Fruit fly (Drosophila melanogaster): ENCODE data around the gene CG31637.

The CG31637 gene

dm6 chr2L:6471978-6472776, 26.3 kb upstream of the CG31637 start (continued):
- TF ChIP-seq GATAd (GFP tag; optimal IDR thresholded peaks at IDR 0.05) (no peak), Myc (optimal IDR thresholded peaks at IDR 0.05) (no peak), Mio (GFP tag; optimal IDR thresholded peaks at IDR 0.05) (no peak), Hnf4 (GFP tag; optimal IDR thresholded peaks at IDR 0.05) (peak; percentile 8), sage (GFP tag; optimal IDR thresholded peaks at IDR 0.05) (no peak), N (GFP tag; optimal IDR thresholded peaks at IDR 0.05) (no peak), brk (GFP tag; optimal IDR thresholded peaks at IDR 0.05) (no peak), usp (GFP tag; optimal IDR thresholded peaks at IDR 0.05) (no peak)

DNA sequence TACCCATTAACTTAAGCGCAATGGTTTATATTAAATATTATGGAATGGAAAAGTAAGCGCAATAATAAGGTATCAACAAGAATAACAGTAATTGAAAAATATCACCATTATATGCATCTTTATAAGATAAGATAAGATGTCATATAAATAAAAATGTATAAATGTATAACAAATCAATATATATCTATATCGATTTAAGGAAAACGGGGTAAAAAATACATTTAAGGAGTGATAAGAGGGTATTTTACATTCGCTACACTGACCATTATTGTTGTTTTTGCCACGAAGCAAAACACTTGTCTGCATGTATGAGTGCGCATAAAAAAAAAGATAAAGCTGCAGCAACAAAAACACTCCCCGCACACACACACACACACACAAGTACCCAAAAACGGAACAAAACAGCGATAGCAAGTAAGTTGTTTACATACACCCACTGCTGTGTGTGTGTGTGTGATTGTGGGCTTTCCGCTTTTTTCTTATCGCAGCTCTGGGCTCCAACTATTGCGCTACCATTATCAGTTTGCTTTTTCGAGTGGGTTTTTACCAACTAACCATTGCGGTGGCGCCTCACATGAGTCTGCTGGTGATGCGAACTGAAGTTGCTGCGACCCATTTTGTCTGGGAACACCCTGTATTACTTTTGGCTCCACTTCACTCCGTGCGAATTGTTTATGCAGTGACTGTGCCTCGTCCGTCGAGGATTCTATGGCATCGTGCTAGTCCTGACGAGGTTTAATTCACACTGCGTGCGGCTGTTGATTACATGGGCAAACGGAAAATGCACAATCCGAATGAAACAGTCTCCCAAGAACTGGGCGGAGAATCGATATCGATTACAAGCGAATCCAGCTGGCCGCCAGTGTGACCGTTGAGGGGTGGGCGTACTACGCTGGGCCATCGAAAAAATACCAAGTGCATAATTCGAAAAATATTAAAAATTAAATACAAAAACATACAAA, 25.1 kb upstream of the CG31637 start, which contains the start of gene mmy:
Gene mmy, minus strand, starts transcription at position 829 of the 962 bp plus-strand sequence.
- TF ChIP-seq h (GFP tag; optimal IDR thresholded peaks at IDR 0.05) (peak; percentile 38), dl (GFP tag; optimal IDR thresholded peaks at IDR 0.05; ENCODE audit: insufficient read depth in 1 of 2, partially characterized antibody in 2 of 2) (peak; percentile 19 to 53), N (GFP tag; optimal IDR thresholded peaks at IDR 0.05) (peak; percentile 56), Hr78 (GFP tag; optimal IDR thresholded peaks at IDR 0.05) (no peak), Rel (GFP tag; optimal IDR thresholded peaks at IDR 0.05) (peak; percentile 35), Rel (tag; optimal IDR thresholded peaks at IDR 0.05) (peak; percentile 92), dsf (GFP tag; optimal IDR thresholded peaks at IDR 0.05; ENCODE audit: borderline replicate concordance) (no peak), Jra (GFP tag; optimal IDR thresholded peaks at IDR 0.05) (peak; percentile 33), jim (GFP tag; optimal IDR thresholded peaks at IDR 0.05) (peak; percentile 77), CG32264 (GFP tag; optimal IDR thresholded peaks at IDR 0.05) (no peak), Mio (GFP tag; optimal IDR thresholded peaks at IDR 0.05) (no peak), brk (GFP tag; optimal IDR thresholded peaks at IDR 0.05) (peak; percentile 24), pan (optimal IDR thresholded peaks at IDR 0.05) (peak; percentile 62), Hr83 (GFP tag; optimal IDR thresholded peaks at IDR 0.05; ENCODE audit: poor library complexity, severe bottlenecking) (peak; percentile 49), sage (GFP tag; optimal IDR thresholded peaks at IDR 0.05) (peak; percentile 52), HLH106 (tag; optimal IDR thresholded peaks at IDR 0.05) (peak; percentile 53), foxo (GFP tag; optimal IDR thresholded peaks at IDR 0.05) (peak in 1 of 2 experiments; percentile 59), OdsH (GFP tag; optimal IDR thresholded peaks at IDR 0.05) (peak; percentile 51), CG9705 (GFP tag; optimal IDR thresholded peaks at IDR 0.05) (no peak), psq (GFP tag; optimal IDR thresholded peaks at IDR 0.05) (peak; percentile 11), Dif (GFP tag; optimal IDR thresholded peaks at IDR 0.05; ENCODE audit: partially characterized antibody) (no peak), fru (GFP tag; optimal IDR thresholded peaks at IDR 0.05) (peak; percentile 64), lola (GFP tag; optimal IDR thresholded peaks at IDR 0.05) (no peak), tai (GFP tag; optimal IDR thresholded peaks at IDR 0.05) (no peak), GATAd (GFP tag; optimal IDR thresholded peaks at IDR 0.05) (no peak), woc (GFP tag; optimal IDR thresholded peaks at IDR 0.05) (peak; percentile 9), ey (GFP tag; optimal IDR thresholded peaks at IDR 0.05) (peak; percentile 34), rgr (GFP tag; optimal IDR thresholded peaks at IDR 0.05) (peak; percentile 66), br (GFP tag; optimal IDR thresholded peaks at IDR 0.05) (peak; percentile 45), Sp1 (GFP tag; optimal IDR thresholded peaks at IDR 0.05) (peak; percentile 70), usp (GFP tag; optimal IDR thresholded peaks at IDR 0.05) (no peak), Vsx2 (GFP tag; optimal IDR thresholded peaks at IDR 0.05; ENCODE audit: partially characterized antibody) (no peak), dmrt93B (GFP tag; optimal IDR thresholded peaks at IDR 0.05) (no peak), Dfd (GFP tag; optimal IDR thresholded peaks at IDR 0.05) (no peak)
